Fruit fly (Drosophila melanogaster) whole organism, wandering third instar larva: ENCODE measurements around the gene Rsod.

Source experiments
- dsf ChIP-seq: sonication (Bioruptor generic); optimal IDR thresholded peaks from 2 replicates; lab custom pipeline; 2016; ENCODE audit warnings: missing biosample characterization, missing genetic modification characterization, borderline replicate concordance
- foxo ChIP-seq, 2 experiments: fragments of 200-800 bp; sonication (Bioruptor generic); optimal IDR thresholded peaks; 2 replicates in 1 of 2; 3 replicates in 1 of 2; lab custom pipeline; 2016 to 2017; ENCODE audit warnings: missing biosample characterization in 2 of 2, missing genetic modification characterization in 2 of 2
- psq ChIP-seq: fragments of 200-800 bp; sonication (Bioruptor generic); optimal IDR thresholded peaks from 3 replicates; lab custom pipeline; 2017; ENCODE audit warnings: missing biosample characterization, mild to moderate bottlenecking, missing genetic modification characterization, moderate library complexity
- rgr ChIP-seq: fragments of 200-800 bp; sonication (Bioruptor generic); optimal IDR thresholded peaks from 3 replicates; lab custom pipeline; 2016; ENCODE audit warnings: missing biosample characterization, mild to moderate bottlenecking, missing genetic modification characterization

DNA sequence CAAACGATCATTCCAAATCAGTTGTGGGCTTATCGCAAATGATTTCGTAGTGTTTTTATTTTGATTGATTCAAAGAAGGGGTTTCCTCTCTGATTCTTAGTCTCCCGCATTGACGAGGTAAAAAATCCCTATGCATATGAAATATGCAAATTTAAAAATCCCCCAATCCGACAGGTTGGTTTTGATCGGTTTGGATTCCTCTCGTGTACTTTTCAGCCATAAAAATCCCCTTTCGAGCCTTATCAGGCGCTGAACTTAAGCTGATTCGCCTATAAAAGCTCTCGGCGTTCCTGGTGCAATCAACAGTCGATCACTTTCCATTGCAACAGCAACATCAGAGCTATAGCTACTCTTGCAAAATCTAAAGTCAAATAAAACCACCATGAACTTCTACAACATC is 40.8 kb upstream of the Rsod start, which contains the start of gene CecA2:
- TF ChIP-seq rgr (GFP tag; lab: Kevin White, UChicago) (no peak), psq (GFP tag; lab: Kevin White, UChicago) (no peak), foxo (GFP tag; optimal IDR thresholded peaks at IDR 0.05; lab: Kevin White, UChicago) (no peak), dsf (GFP tag; lab: Kevin White, UChicago) (no peak)
